Fruit fly (Drosophila melanogaster) whole organism, adult: ENCODE results near the gene CG10479.

ENCODE experiments used
- CG11617 ChIP-seq: fragments of 200-800 bp; sonication (Bioruptor generic); optimal IDR thresholded peaks from 2 replicates; lab custom pipeline; 2017; ENCODE audit warnings: mild to moderate bottlenecking, missing biosample characterization, missing genetic modification reagents, missing genetic modification characterization
- CG12768 ChIP-seq: fragments of 200-800 bp; sonication (Bioruptor generic); optimal IDR thresholded peaks from 2 replicates; lab custom pipeline; 2017; ENCODE audit warnings: missing biosample characterization, missing genetic modification characterization, mild to moderate bottlenecking, moderate library complexity, missing genetic modification reagents
- CG14711 ChIP-seq: fragments of 200-800 bp; sonication (Bioruptor generic); optimal IDR thresholded peaks from 2 replicates; lab custom pipeline; 2018; ENCODE audit warnings: missing biosample characterization, mild to moderate bottlenecking, missing genetic modification characterization, moderate library complexity
- CG1620 ChIP-seq: fragments of 200-800 bp; sonication (Bioruptor generic); optimal IDR thresholded peaks from 2 replicates; lab custom pipeline; 2016; ENCODE audit warnings: missing biosample characterization, missing genetic modification characterization
- CG33017 ChIP-seq: fragments of 200-800 bp; sonication (Bioruptor generic); optimal IDR thresholded peaks from 2 replicates; lab custom pipeline; 2018; ENCODE audit warnings: missing biosample characterization, mild to moderate bottlenecking, missing genetic modification characterization, moderate library complexity
- CG5204 ChIP-seq: fragments of 200-800 bp; sonication (Bioruptor generic); optimal IDR thresholded peaks from 2 replicates; lab custom pipeline; 2016; ENCODE audit warnings: missing biosample characterization, missing genetic modification characterization
- CG7045 ChIP-seq: fragments of 200-800 bp; sonication (Bioruptor generic); optimal IDR thresholded peaks from 2 replicates; lab custom pipeline; 2017; ENCODE audit warnings: missing biosample characterization, mild to moderate bottlenecking, missing genetic modification characterization
- CG7101 ChIP-seq: fragments of 200-800 bp; sonication (Bioruptor generic); optimal IDR thresholded peaks from 2 replicates; lab custom pipeline; 2018; ENCODE audit warnings: missing biosample characterization, mild to moderate bottlenecking, missing genetic modification characterization, moderate library complexity
- Clk ChIP-seq: fragments of 200-800 bp; sonication (Bioruptor generic); optimal IDR thresholded peaks from 2 replicates; lab custom pipeline; 2017; ENCODE audit warnings: missing biosample characterization, missing genetic modification characterization
- Crg-1 ChIP-seq: fragments of 200-800 bp; sonication (Bioruptor generic); optimal IDR thresholded peaks from 2 replicates; lab custom pipeline; 2016; ENCODE audit warnings: missing biosample characterization, missing genetic modification characterization
- Hr96 ChIP-seq: fragments of 200-800 bp; sonication (Bioruptor generic); optimal IDR thresholded peaks from 2 replicates; lab custom pipeline; 2016; ENCODE audit warnings: missing biosample characterization, missing genetic modification characterization
- Mnt ChIP-seq: fragments of 200-800 bp; sonication (Bioruptor generic); optimal IDR thresholded peaks from 2 replicates; lab custom pipeline; 2016; ENCODE audit warnings: missing biosample characterization, mild to moderate bottlenecking, missing genetic modification characterization
- bab1 ChIP-seq: fragments of 200-800 bp; sonication (Bioruptor generic); optimal IDR thresholded peaks from 3 replicates; lab custom pipeline; 2019; ENCODE audit warnings: missing biosample characterization, mild to moderate bottlenecking, missing genetic modification characterization, moderate library complexity
- cic ChIP-seq: fragments of 200-800 bp; sonication (Bioruptor generic); optimal IDR thresholded peaks from 2 replicates; lab custom pipeline; 2017; ENCODE audit warnings: missing biosample characterization, mild to moderate bottlenecking, missing genetic modification characterization, moderate library complexity
- cnc ChIP-seq, 2 experiments: fragments of >200 bp; optimal IDR thresholded peaks; 2 replicates each; lab custom pipeline; 2017
- kay ChIP-seq: fragments of 200-800 bp; sonication (Bioruptor generic); peaks from one replicate; lab custom pipeline; 2016; ENCODE audit warnings: missing biosample characterization, missing genetic modification characterization, borderline replicate concordance
- ovo ChIP-seq: fragments of 200-800 bp; sonication (Bioruptor generic); optimal IDR thresholded peaks from 2 replicates; lab custom pipeline; 2016; ENCODE audit warnings: missing biosample characterization, missing genetic modification characterization
- pad ChIP-seq: fragments of 200-800 bp; sonication (Bioruptor generic); optimal IDR thresholded peaks from 3 replicates; lab custom pipeline; 2017; ENCODE audit warnings: missing biosample characterization, missing genetic modification characterization, mild to moderate bottlenecking, moderate library complexity, missing genetic modification reagents
- tj ChIP-seq: fragments of 200-800 bp; sonication (Bioruptor generic); optimal IDR thresholded peaks from 3 replicates; lab custom pipeline; 2017; ENCODE audit warnings: missing biosample characterization, mild to moderate bottlenecking, missing genetic modification characterization, moderate library complexity
- toe ChIP-seq: fragments of 200-800 bp; sonication (Bioruptor generic); optimal IDR thresholded peaks from 2 replicates; lab custom pipeline; 2016; ENCODE audit warnings: missing biosample characterization, missing genetic modification characterization

CG10479 gene

dm6 chr3L:5988675-5989074, 12.9 kb upstream of the CG10479 start:
- TF ChIP-seq CG33017, result no peak
- no peak for TF ChIP-seq Clk (GFP tag; lab: Kevin White, UChicago)
- no peak for TF ChIP-seq cnc (optimal IDR thresholded peaks at IDR 0.05; lab: Kevin White, UChicago)
- no peak for TF ChIP-seq pad
- no peak for TF ChIP-seq CG7045 (GFP tag; lab: Kevin White, UChicago)
- TF ChIP-seq toe, result no peak
- TF ChIP-seq Hr96, result no peak
- no peak for TF ChIP-seq tj (GFP tag; lab: Kevin White, UChicago)
- TF ChIP-seq ovo (GFP tag; lab: Kevin White, UChicago), result no peak
- no peak for TF ChIP-seq CG12768 (GFP tag; lab: Kevin White, UChicago)
- no peak for TF ChIP-seq CG14711 (tag; lab: Kevin White, UChicago)
- no peak for TF ChIP-seq cic
- TF ChIP-seq kay (GFP tag; lab: Kevin White, UChicago), result no peak
- no peak for TF ChIP-seq bab1 (GFP tag; lab: Kevin White, UChicago)
- TF ChIP-seq CG1620 (GFP tag; lab: Kevin White, UChicago), result no peak
- no peak for TF ChIP-seq Crg-1 (GFP tag; lab: Kevin White, UChicago)
- no peak for TF ChIP-seq Mnt (GFP tag; lab: Kevin White, UChicago)
- no peak for TF ChIP-seq CG7101

dm6 chr3L:5987637-5988036, 11.8 kb upstream of the CG10479 start:
- no peak for TF ChIP-seq CG33017
- TF ChIP-seq kay (GFP tag; lab: Kevin White, UChicago), result no peak
- TF ChIP-seq CG7045 (GFP tag; lab: Kevin White, UChicago), result no peak
- TF ChIP-seq Hr96, result no peak
- TF ChIP-seq toe, result no peak
- no peak for TF ChIP-seq pad
- no peak for TF ChIP-seq CG11617 (GFP tag; lab: Kevin White, UChicago)
- TF ChIP-seq CG7101, result no peak
- no peak for TF ChIP-seq cic
- no peak for TF ChIP-seq CG14711 (tag; lab: Kevin White, UChicago)
- no peak for TF ChIP-seq cnc (optimal IDR thresholded peaks at IDR 0.05; lab: Kevin White, UChicago)
- TF ChIP-seq ovo (GFP tag; lab: Kevin White, UChicago), result no peak

- TF ChIP-seq Hr96 (no peak), toe (no peak), ovo (GFP tag; lab: Kevin White, UChicago) (no peak), bab1 (GFP tag; lab: Kevin White, UChicago) (no peak), CG7101 (no peak), CG14711 (tag; lab: Kevin White, UChicago) (no peak), CG5204 (GFP tag; lab: Kevin White, UChicago) (no peak)
Measured at dm6 chr3L:5983593-5984225, 7.9 kb upstream of the CG10479 start.

dm6 chr3L:5982921-5983546, 7.2 kb upstream of the CG10479 start:
- TF ChIP-seq CG7045 (GFP tag; lab: Kevin White, UChicago) (no peak), Mnt (GFP tag; lab: Kevin White, UChicago) (no peak), cnc (optimal IDR thresholded peaks at IDR 0.05; lab: Kevin White, UChicago) (no peak), ovo (GFP tag; lab: Kevin White, UChicago) (no peak), CG5204 (GFP tag; lab: Kevin White, UChicago) (no peak), CG33017 (no peak)

- TF ChIP-seq kay (GFP tag; lab: Kevin White, UChicago) (no peak), CG11617 (GFP tag; lab: Kevin White, UChicago) (no peak), CG33017 (no peak), CG1620 (GFP tag; lab: Kevin White, UChicago) (no peak), Clk (GFP tag; lab: Kevin White, UChicago) (no peak), pad (no peak), CG14711 (tag; lab: Kevin White, UChicago) (no peak), CG12768 (GFP tag; lab: Kevin White, UChicago) (no peak), CG7101 (no peak), Crg-1 (GFP tag; lab: Kevin White, UChicago) (no peak), Mnt (GFP tag; lab: Kevin White, UChicago) (no peak)
Measured at dm6 chr3L:5980552-5981351, 4.9 kb upstream of the CG10479 start.

dm6 chr3L:5980120-5980519, 4.3 kb upstream of the CG10479 start:
- TF ChIP-seq CG5204 (GFP tag; lab: Kevin White, UChicago) (no peak), cnc (optimal IDR thresholded peaks at IDR 0.05; lab: Kevin White, UChicago) (no peak), Crg-1 (GFP tag; lab: Kevin White, UChicago) (no peak), bab1 (GFP tag; lab: Kevin White, UChicago) (no peak), kay (GFP tag; lab: Kevin White, UChicago) (no peak), CG7101 (no peak), CG1620 (GFP tag; lab: Kevin White, UChicago) (no peak), cic (no peak)
